Worm (Caenorhabditis elegans) whole organism, L3 larva: ENCODE data around the gene srh-76.

Experiments used
- R02D3.7 ChIP-seq: fragments of 150-350 bp; optimal IDR thresholded peaks from 2 replicates; lab custom pipeline; 2014; ENCODE audit warnings: missing biosample characterization, missing genetic modification characterization
- ZK546.5 ChIP-seq: sonication (generic microtip); optimal IDR thresholded peaks from 2 replicates; lab custom pipeline; 2017; ENCODE audit warnings: missing biosample characterization, missing genetic modification characterization
- aly-2 ChIP-seq: fragments of 150-350 bp; optimal IDR thresholded peaks from 2 replicates; lab custom pipeline; 2014; ENCODE audit warnings: missing biosample characterization, missing genetic modification characterization
- ama-1 ChIP-seq: fragments of 150-350 bp; optimal IDR thresholded peaks from 2 replicates; lab custom pipeline; 2018
- ceh-16 ChIP-seq: sonication (generic microtip); optimal IDR thresholded peaks from 2 replicates; lab custom pipeline; 2017; ENCODE audit warnings: missing biosample characterization, missing genetic modification characterization
- ceh-28 ChIP-seq: fragments of 150-350 bp; optimal IDR thresholded peaks from 2 replicates; lab custom pipeline; 2014; ENCODE audit warnings: missing biosample characterization, missing genetic modification reagents, missing genetic modification characterization
- ceh-82 ChIP-seq: fragments of 150-350 bp; optimal IDR thresholded peaks from 2 replicates; lab custom pipeline; 2014; ENCODE audit warnings: missing biosample characterization, missing genetic modification characterization
- ceh-9 ChIP-seq: sonication (generic microtip); optimal IDR thresholded peaks from 2 replicates; lab custom pipeline; 2018; ENCODE audit warnings: missing biosample characterization, missing genetic modification characterization
- daf-12 ChIP-seq: fragments of 150-350 bp; optimal IDR thresholded peaks from 2 replicates; lab custom pipeline; 2014; ENCODE audit warnings: missing biosample characterization, missing genetic modification reagents, missing genetic modification characterization
- egl-27 ChIP-seq: sonication (generic microtip); optimal IDR thresholded peaks from 4 replicates; lab custom pipeline; 2017; ENCODE audit warnings: missing biosample characterization, missing genetic modification reagents, missing genetic modification characterization
- egl-5 ChIP-seq: fragments of 150-350 bp; optimal IDR thresholded peaks from 2 replicates; lab custom pipeline; 2017; ENCODE audit warnings: missing biosample characterization, missing genetic modification reagents, missing genetic modification characterization, inconsistent platforms
- elt-2 ChIP-seq: sonication (generic microtip); optimal IDR thresholded peaks from 2 replicates; lab custom pipeline; 2016; ENCODE audit warnings: missing genetic modification reagents, mild to moderate bottlenecking, missing genetic modification characterization, missing compliant biosample characterization
- elt-3 ChIP-seq, 3 experiments: fragments of 150-350 bp in 1 of 3; sonication (generic microtip) in 2 of 3; optimal IDR thresholded peaks; 2 replicates in 2 of 3; 4 replicates in 1 of 3; lab custom pipeline; 2014 to 2017; ENCODE audit warnings: missing biosample characterization in 3 of 3, missing genetic modification characterization in 3 of 3
- fkh-10 ChIP-seq: sonication (generic microtip); optimal IDR thresholded peaks from 2 replicates; lab custom pipeline; 2017; ENCODE audit warnings: missing biosample characterization, missing genetic modification reagents, missing genetic modification characterization
- fos-1 ChIP-seq: fragments of 150-350 bp; optimal IDR thresholded peaks from 2 replicates; lab custom pipeline; 2014; ENCODE audit warnings: missing biosample characterization, missing genetic modification characterization
- hmg-11 ChIP-seq: sonication (generic microtip); optimal IDR thresholded peaks from 2 replicates; lab custom pipeline; 2016; ENCODE audit warnings: missing genetic modification characterization, missing compliant biosample characterization
- jun-1 ChIP-seq: fragments of 150-350 bp; optimal IDR thresholded peaks from 2 replicates; lab custom pipeline; 2014; ENCODE audit warnings: missing biosample characterization, missing genetic modification reagents, missing genetic modification characterization
- lin-15B ChIP-seq: fragments of 150-350 bp; optimal IDR thresholded peaks from 2 replicates; lab custom pipeline; 2014; ENCODE audit warnings: missing biosample characterization, missing genetic modification characterization
- lin-39 ChIP-seq: fragments of 150-350 bp; optimal IDR thresholded peaks from 2 replicates; lab custom pipeline; 2018; ENCODE audit warnings: missing biosample characterization, missing genetic modification reagents, missing genetic modification characterization
- lsy-12 ChIP-seq: sonication (generic microtip); optimal IDR thresholded peaks from 2 replicates; lab custom pipeline; 2016; ENCODE audit warnings: mild to moderate bottlenecking, missing genetic modification characterization, missing compliant biosample characterization
- mml-1 ChIP-seq: fragments of 150-350 bp; sonication (generic microtip); optimal IDR thresholded peaks from 3 replicates; lab custom pipeline; 2014; ENCODE audit warnings: missing biosample characterization, missing genetic modification characterization
- nfya-1 ChIP-seq: sonication (generic microtip); optimal IDR thresholded peaks from 2 replicates; lab custom pipeline; 2017; ENCODE audit warnings: missing genetic modification characterization, mild to moderate bottlenecking, missing compliant biosample characterization, antibody characterized with exemption, moderate library complexity; ENCODE audit not compliant: insufficient read depth
- nhr-11 ChIP-seq: fragments of 150-350 bp; optimal IDR thresholded peaks from 2 replicates; lab custom pipeline; 2014; ENCODE audit warnings: missing biosample characterization, missing genetic modification characterization
- nhr-12 ChIP-seq: fragments of 150-350 bp; optimal IDR thresholded peaks from 2 replicates; lab custom pipeline; 2014; ENCODE audit warnings: missing biosample characterization, missing genetic modification characterization
- nhr-23 ChIP-seq: fragments of 150-350 bp; optimal IDR thresholded peaks from 2 replicates; lab custom pipeline; 2014; ENCODE audit warnings: missing biosample characterization, missing genetic modification reagents, missing genetic modification characterization
- nhr-237 ChIP-seq: fragments of 150-350 bp; optimal IDR thresholded peaks from 2 replicates; lab custom pipeline; 2014; ENCODE audit warnings: missing biosample characterization, missing genetic modification characterization
- nhr-25 ChIP-seq: sonication (generic microtip); optimal IDR thresholded peaks from 2 replicates; lab custom pipeline; 2017; ENCODE audit warnings: missing biosample characterization, missing genetic modification characterization
- nhr-28 ChIP-seq: fragments of 150-350 bp; optimal IDR thresholded peaks from 2 replicates; lab custom pipeline; 2014; ENCODE audit warnings: missing biosample characterization, missing genetic modification characterization
- nhr-43 ChIP-seq: sonication (generic microtip); optimal IDR thresholded peaks from 2 replicates; lab custom pipeline; 2016; ENCODE audit warnings: mild to moderate bottlenecking, missing genetic modification characterization, missing compliant biosample characterization; ENCODE audit not compliant: poor library complexity, severe bottlenecking
- nhr-67 ChIP-seq: fragments of 150-350 bp; optimal IDR thresholded peaks from 2 replicates; lab custom pipeline; 2014; ENCODE audit warnings: missing biosample characterization, missing genetic modification characterization
- nhr-76 ChIP-seq: fragments of 150-350 bp; sonication (generic microtip); optimal IDR thresholded peaks from 5 replicates; lab custom pipeline; 2014; ENCODE audit warnings: missing biosample characterization, missing genetic modification characterization
- nhr-77 ChIP-seq: fragments of 150-350 bp; optimal IDR thresholded peaks from 2 replicates; lab custom pipeline; 2014; ENCODE audit warnings: missing biosample characterization, missing genetic modification characterization
- pha-4 ChIP-seq: fragments of 150-350 bp; optimal IDR thresholded peaks from 2 replicates; lab custom pipeline; 2014; ENCODE audit warnings: missing biosample characterization, missing genetic modification reagents, missing genetic modification characterization
- pqm-1 ChIP-seq: fragments of 150-350 bp; optimal IDR thresholded peaks from 2 replicates; lab custom pipeline; 2017; ENCODE audit warnings: missing biosample characterization, missing genetic modification characterization, inconsistent platforms
- sea-2 ChIP-seq: fragments of 150-350 bp; sonication (generic microtip); optimal IDR thresholded peaks from 4 replicates; lab custom pipeline; 2014; ENCODE audit warnings: missing biosample characterization, missing genetic modification reagents, missing genetic modification characterization
- skn-1 ChIP-seq: fragments of 150-350 bp; optimal IDR thresholded peaks from 2 replicates; lab custom pipeline; 2014; ENCODE audit warnings: missing biosample characterization, missing genetic modification characterization
- snpc-4 ChIP-seq: fragments of 150-350 bp; optimal IDR thresholded peaks from 2 replicates; lab custom pipeline; 2014; ENCODE audit warnings: missing biosample characterization, missing genetic modification characterization
- tbx-2 ChIP-seq: sonication (generic microtip); optimal IDR thresholded peaks from 2 replicates; lab custom pipeline; 2016; ENCODE audit warnings: mild to moderate bottlenecking, missing genetic modification characterization, missing compliant biosample characterization
- unc-39 ChIP-seq: sonication (generic microtip); optimal IDR thresholded peaks from 4 replicates; lab custom pipeline; 2017; ENCODE audit warnings: missing biosample characterization, missing genetic modification characterization
- unc-62 ChIP-seq: fragments of 150-350 bp; sonication (generic microtip); optimal IDR thresholded peaks from 4 replicates; lab custom pipeline; 2014; ENCODE audit warnings: missing biosample characterization, missing genetic modification reagents, missing genetic modification characterization
- zag-1 ChIP-seq: fragments of 150-350 bp; optimal IDR thresholded peaks from 2 replicates; lab custom pipeline; 2014; ENCODE audit warnings: missing biosample characterization, missing genetic modification characterization
- ztf-11 ChIP-seq: fragments of 150-350 bp; optimal IDR thresholded peaks from 2 replicates; lab custom pipeline; 2014; ENCODE audit warnings: missing biosample characterization, missing genetic modification characterization
- ztf-4 ChIP-seq: fragments of 150-350 bp; optimal IDR thresholded peaks from 2 replicates; lab custom pipeline; 2014; ENCODE audit warnings: missing biosample characterization, missing genetic modification characterization

srh-76 gene

DNA sequence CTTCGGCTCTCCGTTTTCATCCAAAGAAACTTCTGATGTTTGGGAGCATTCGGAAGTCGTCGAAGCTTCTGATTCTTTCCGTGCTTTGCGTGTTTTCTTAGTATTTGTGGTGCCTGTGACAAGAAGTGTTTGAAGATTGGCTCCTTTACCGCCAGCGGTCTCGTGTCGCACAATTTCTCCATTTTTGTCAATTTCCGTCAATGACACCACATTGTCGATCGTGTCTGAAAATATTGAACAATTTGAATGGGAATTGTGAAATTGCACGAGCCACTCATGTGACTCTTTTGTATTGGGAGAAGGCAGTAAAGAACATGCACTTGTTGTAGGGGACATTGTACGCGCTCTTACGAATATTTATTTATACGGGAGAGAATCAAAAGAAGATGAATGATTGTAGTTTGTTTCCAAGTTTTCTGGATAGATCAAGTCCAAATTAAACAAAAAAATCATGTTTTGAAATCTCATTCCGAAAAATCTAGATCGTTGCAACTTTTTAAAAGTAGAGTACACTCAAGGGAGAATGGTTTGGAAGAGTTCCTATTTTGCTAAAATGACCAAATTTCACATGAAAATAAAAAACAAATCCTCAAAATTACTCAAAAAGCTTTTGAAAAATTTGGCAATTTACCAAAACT, 9.0 kb downstream of the srh-76 start:
- TF ChIP-seq unc-39 (no peak), aly-2 (tag; lab: Kevin White, UChicago) (no peak), fkh-10 (GFP tag; lab: Kevin White, UChicago) (no peak), snpc-4 (tag; lab: Kevin White, UChicago) (no peak), pqm-1 (tag; lab: Kevin White, UChicago) (peak; percentile 70), ceh-82 (tag; lab: Kevin White, UChicago) (no peak), nfya-1 (tag; lab: Kevin White, UChicago) (no peak), elt-2 (tag; lab: Kevin White, UChicago) (peak; percentile 51), ztf-4 (tag; lab: Kevin White, UChicago) (no peak), lsy-12 (tag; lab: Kevin White, UChicago) (no peak), daf-12 (no peak), jun-1 (tag; lab: Kevin White, UChicago) (no peak), ama-1 (lab: Kevin White, UChicago) (peak; percentile 74), ceh-28 (tag; lab: Kevin White, UChicago) (no peak), mml-1 (tag; lab: Kevin White, UChicago) (no peak), nhr-76 (tag; lab: Kevin White, UChicago) (no peak), nhr-43 (no peak), pha-4 (tag; lab: Kevin White, UChicago) (peak; percentile 48)

DNA sequence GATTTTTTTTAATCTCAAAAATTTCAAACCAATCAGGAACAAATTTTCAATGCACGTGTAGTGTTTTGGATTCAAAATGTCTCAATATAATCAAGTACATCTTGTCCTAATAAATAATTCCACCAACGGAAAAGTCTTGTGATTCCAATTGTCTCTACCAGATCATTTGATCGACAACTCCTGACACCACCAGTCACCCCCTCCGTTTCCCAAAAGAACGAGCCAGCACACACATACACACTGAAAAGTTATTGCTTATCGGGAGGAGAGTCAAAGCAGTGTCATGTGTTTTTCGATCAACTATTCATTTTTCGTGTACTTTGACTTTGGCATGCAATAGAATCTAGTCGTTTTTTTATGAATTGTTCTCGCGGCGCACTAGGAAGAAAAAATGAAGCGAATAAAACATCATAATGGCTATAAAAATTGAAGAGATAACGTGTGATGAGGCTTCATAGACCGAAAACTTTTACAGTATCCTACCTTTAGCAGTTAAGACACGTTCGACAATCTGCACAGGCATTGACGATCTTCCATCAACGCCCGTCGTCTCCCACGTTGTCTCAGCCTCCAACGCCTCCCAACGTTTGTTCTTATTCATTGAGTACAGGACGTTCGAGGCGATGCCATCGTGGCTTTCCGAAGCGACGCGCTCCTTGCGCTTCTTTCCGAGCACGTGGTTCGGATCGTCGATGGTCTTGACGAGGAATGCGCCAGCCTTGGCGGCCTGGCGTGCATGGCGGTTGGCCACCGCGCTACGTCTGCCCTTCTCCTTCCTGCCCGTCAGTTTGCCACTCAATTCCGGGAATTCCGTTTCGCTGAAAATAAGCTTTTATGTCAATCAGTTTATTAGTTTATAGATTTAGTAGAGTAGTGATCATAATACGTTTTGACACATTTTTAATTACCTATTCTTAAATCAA, 10.0 kb downstream of the srh-76 start:
- TF ChIP-seq nhr-23 (tag; lab: Kevin White, UChicago) (peak; percentile 27), nhr-11 (peak; percentile 45), elt-2 (tag; lab: Kevin White, UChicago) (peak; percentile 87), jun-1 (tag; lab: Kevin White, UChicago) (peak; percentile 77), nhr-77 (no peak), nfya-1 (tag; lab: Kevin White, UChicago) (peak; percentile 33), skn-1 (peak; percentile 39), pha-4 (tag; lab: Kevin White, UChicago) (peak; percentile 28), nhr-12 (tag; lab: Kevin White, UChicago) (no peak), pqm-1 (tag; lab: Kevin White, UChicago) (peak; percentile 91), ceh-9 (tag; lab: Kevin White, UChicago) (no peak), egl-5 (peak; percentile 82), ama-1 (lab: Kevin White, UChicago) (peak; percentile 62), lin-39 (tag; lab: Kevin White, UChicago) (no peak)

DNA sequence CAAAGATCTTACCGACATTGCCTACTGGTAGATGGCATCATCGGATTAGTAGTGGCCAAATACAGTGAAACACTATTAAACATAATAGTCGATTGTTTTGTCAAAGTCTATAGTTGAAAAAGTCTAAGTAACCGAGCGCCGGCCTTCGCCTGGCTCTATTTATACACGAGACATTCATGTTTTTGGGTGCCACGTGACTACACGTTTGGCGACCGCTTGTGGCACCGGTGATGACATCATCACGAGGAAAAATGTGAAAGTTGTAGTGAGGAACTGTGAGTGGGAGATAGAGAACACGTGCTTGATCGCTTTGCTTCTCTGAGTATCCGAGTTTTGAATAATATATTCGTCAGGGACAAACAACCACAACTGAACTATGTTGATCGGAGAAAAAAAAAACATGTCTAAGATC, 10.7 kb downstream of the srh-76 start:
- TF ChIP-seq nhr-77 (no peak), jun-1 (tag; lab: Kevin White, UChicago) (peak; percentile 86), zag-1 (tag; lab: Kevin White, UChicago) (no peak), egl-27 (tag; lab: Kevin White, UChicago) (no peak), nhr-67 (tag; lab: Kevin White, UChicago) (no peak), nhr-25 (tag; lab: Kevin White, UChicago) (peak; percentile 97), lsy-12 (tag; lab: Kevin White, UChicago) (no peak), ceh-28 (tag; lab: Kevin White, UChicago) (no peak), unc-62 (GFP tag; lab: Kevin White, UChicago) (no peak), fos-1 (tag; lab: Kevin White, UChicago) (no peak), sea-2 (GFP tag; lab: Kevin White, UChicago) (no peak), ZK546.5 (tag; lab: Kevin White, UChicago) (no peak), ceh-16 (tag; lab: Kevin White, UChicago) (no peak), unc-39 (no peak), elt-3 (tag; optimal IDR thresholded peaks at IDR 0.05; lab: Kevin White, UChicago) (no peak), snpc-4 (tag; lab: Kevin White, UChicago) (no peak), nhr-43 (peak; percentile 93), mml-1 (tag; lab: Kevin White, UChicago) (peak; percentile 2), ztf-11 (tag; lab: Kevin White, UChicago) (no peak), nhr-237 (tag; lab: Kevin White, UChicago) (no peak), nhr-23 (tag; lab: Kevin White, UChicago) (peak; percentile 82), tbx-2 (tag; lab: Kevin White, UChicago) (peak; percentile 14), daf-12 (no peak), skn-1 (no peak), nhr-28 (tag; lab: Kevin White, UChicago) (no peak), R02D3.7 (tag; lab: Kevin White, UChicago) (no peak), nhr-12 (tag; lab: Kevin White, UChicago) (no peak), aly-2 (tag; lab: Kevin White, UChicago) (no peak), pqm-1 (tag; lab: Kevin White, UChicago) (peak; percentile 67), pha-4 (tag; lab: Kevin White, UChicago) (peak; percentile 84), hmg-11 (tag; lab: Kevin White, UChicago) (no peak), lin-15B (tag; lab: Kevin White, UChicago) (no peak), ceh-82 (tag; lab: Kevin White, UChicago) (no peak), nhr-76 (tag; lab: Kevin White, UChicago) (no peak), fkh-10 (GFP tag; lab: Kevin White, UChicago) (no peak)
